Worm (Caenorhabditis elegans) whole organism, L4 larva: Measurements from ENCODE around the gene ttll-4.

Experiments used
- D1046.2 ChIP-seq: fragments of 200-800 bp; sonication (Bioruptor generic); IDR thresholded peaks from 2 replicates; pipeline ENCODE4 v1.3.6; 2022; ENCODE audit warnings: missing genetic modification characterization, missing compliant biosample characterization
- F44E2.7 ChIP-seq: fragments of 200-800 bp; sonication (Bioruptor generic); IDR thresholded peaks from 2 replicates; pipeline ENCODE4 v2.1.2; 2022; ENCODE audit warnings: missing genetic modification characterization, missing compliant biosample characterization
- F49E8.2 ChIP-seq: sonication (generic microtip); optimal IDR thresholded peaks from 2 replicates; lab custom pipeline; 2016; ENCODE audit warnings: missing compliant biosample characterization, mild to moderate bottlenecking, missing genetic modification characterization, borderline replicate concordance
- Y48G9A.11 ChIP-seq: fragments of 200-800 bp; sonication (Bioruptor generic); IDR thresholded peaks from 2 replicates; pipeline ENCODE4 v1.3.6; 2022; ENCODE audit warnings: missing genetic modification reagents, missing genetic modification characterization, missing compliant biosample characterization
- ZK546.5 ChIP-seq, 2 experiments: sonication (generic microtip); optimal IDR thresholded peaks; 2 replicates each; lab custom pipeline; 2017; ENCODE audit warnings: missing biosample characterization in 2 of 2, missing genetic modification characterization in 2 of 2
- aha-1 ChIP-seq: fragments of 150-350 bp; peaks from one replicate; lab custom pipeline; 2014; ENCODE audit warnings: missing biosample characterization, missing genetic modification characterization
- arid-1 ChIP-seq: fragments of 200-800 bp; sonication (Bioruptor generic); conservative IDR thresholded peaks from 2 replicates; pipeline ENCODE4 v1.3.6; 2022; ENCODE audit warnings: missing genetic modification reagents, missing genetic modification characterization, missing compliant biosample characterization
- attf-4 ChIP-seq: sonication (generic microtip); optimal IDR thresholded peaks from 3 replicates; lab custom pipeline; 2017; ENCODE audit warnings: missing biosample characterization, missing genetic modification characterization
- ctbp-1 ChIP-seq: fragments of 200-800 bp; sonication (Bioruptor generic); IDR thresholded peaks from 2 replicates; pipeline ENCODE4 v1.3.6; 2022; ENCODE audit warnings: missing genetic modification reagents, missing genetic modification characterization, missing compliant biosample characterization
- daf-12 ChIP-seq: fragments of 150-350 bp; optimal IDR thresholded peaks from 2 replicates; lab custom pipeline; 2014; ENCODE audit warnings: missing biosample characterization, missing genetic modification reagents, missing genetic modification characterization
- daf-16 ChIP-seq, 3 experiments: sonication (generic microtip); optimal IDR thresholded peaks; 2 replicates each; lab custom pipeline; 2016 to 2017; ENCODE audit warnings: missing genetic modification characterization in 3 of 3, missing genetic modification reagents in 3 of 3, mild to moderate bottlenecking in 2 of 3, missing compliant biosample characterization in 2 of 3, missing biosample characterization in 1 of 3, moderate library complexity in 1 of 3
- dmd-8 ChIP-seq: fragments of 200-800 bp; sonication (Bioruptor generic); IDR thresholded peaks from 2 replicates; pipeline ENCODE4 v1.3.6; 2022; ENCODE audit warnings: missing genetic modification characterization, missing compliant biosample characterization
- dmd-9 ChIP-seq: fragments of 200-800 bp; sonication (Bioruptor generic); IDR thresholded peaks from 2 replicates; pipeline ENCODE4 v1.3.6; 2022; ENCODE audit warnings: missing genetic modification reagents, missing genetic modification characterization, missing compliant biosample characterization
- egl-27 ChIP-seq: sonication (generic microtip); optimal IDR thresholded peaks from 3 replicates; lab custom pipeline; 2017; ENCODE audit warnings: missing biosample characterization, missing genetic modification reagents, missing genetic modification characterization
- fkh-10 ChIP-seq: fragments of 150-350 bp; optimal IDR thresholded peaks from 2 replicates; lab custom pipeline; 2014; ENCODE audit warnings: missing biosample characterization, missing genetic modification reagents, missing genetic modification characterization
- hif-1 ChIP-seq, 2 experiments: sonication (generic microtip); optimal IDR thresholded peaks; 2 replicates each; lab custom pipeline; 2016 to 2017; ENCODE audit warnings: missing compliant biosample characterization in 2 of 2, missing genetic modification characterization in 2 of 2, missing genetic modification reagents in 2 of 2, missing genotype in 2 of 2, mild to moderate bottlenecking in 1 of 2
- hmg-1.1 ChIP-seq: fragments of 200-800 bp; sonication (Bioruptor generic); IDR thresholded peaks from 2 replicates; pipeline ENCODE4 v1.3.6; 2022; ENCODE audit warnings: missing genetic modification reagents, missing genetic modification characterization, missing compliant biosample characterization
- lim-7 ChIP-seq: fragments of 200-800 bp; sonication (Bioruptor generic); IDR thresholded peaks from 2 replicates; pipeline ENCODE4 v1.3.6; 2022; ENCODE audit warnings: missing genetic modification characterization, missing compliant biosample characterization
- lin-29 ChIP-seq: fragments of 200-800 bp; sonication (Bioruptor generic); IDR thresholded peaks from 2 replicates; pipeline ENCODE4 v1.3.6; 2022; ENCODE audit warnings: missing genetic modification reagents, missing genetic modification characterization, missing compliant biosample characterization
- lin-38 ChIP-seq: fragments of 200-800 bp; sonication (Bioruptor generic); IDR thresholded peaks from 2 replicates; pipeline ENCODE4 v1.3.6; 2022; ENCODE audit warnings: missing genetic modification reagents, missing genetic modification characterization, missing compliant biosample characterization
- lin-39 ChIP-seq: fragments of 150-350 bp; optimal IDR thresholded peaks from 2 replicates; lab custom pipeline; 2014; ENCODE audit warnings: missing biosample characterization, missing genetic modification reagents, missing genetic modification characterization
- lir-3 ChIP-seq: sonication (generic microtip); optimal IDR thresholded peaks from 2 replicates; lab custom pipeline; 2016; ENCODE audit warnings: mild to moderate bottlenecking, missing genetic modification characterization, missing compliant biosample characterization
- lsy-2 ChIP-seq, 2 experiments: fragments of 150-350 bp in 1 of 2; sonication (generic microtip) in 1 of 2; optimal IDR thresholded peaks; 2 replicates each; lab custom pipeline; 2014 to 2017; ENCODE audit warnings: missing biosample characterization in 2 of 2, missing genetic modification characterization in 2 of 2
- madf-5 ChIP-seq, 2 experiments: fragments of 200-800 bp; sonication (Bioruptor generic); IDR thresholded peaks; 2 replicates each; pipeline ENCODE4 v1.3.6; 2022; ENCODE audit warnings: missing compliant biosample characterization in 2 of 2, missing genetic modification characterization in 2 of 2
- mdl-1 ChIP-seq, 2 experiments: fragments of 150-350 bp in 1 of 2; sonication (generic microtip) in 1 of 2; optimal IDR thresholded peaks; 2 replicates each; lab custom pipeline; 2014 to 2017; ENCODE audit warnings: missing biosample characterization in 2 of 2, missing genetic modification characterization in 2 of 2
- mdt-29 ChIP-seq: fragments of 200-800 bp; sonication (Bioruptor generic); IDR thresholded peaks from 2 replicates; pipeline ENCODE4 v1.3.6; 2022; ENCODE audit warnings: missing genetic modification reagents, missing genetic modification characterization, missing compliant biosample characterization
- mep-1 ChIP-seq: fragments of 150-350 bp; sonication (generic microtip); optimal IDR thresholded peaks from 3 replicates; lab custom pipeline; 2014; ENCODE audit warnings: missing biosample characterization, missing genetic modification characterization
- mxl-3 ChIP-seq: fragments of 200-800 bp; sonication (Bioruptor generic); optimal IDR thresholded peaks from 2 replicates; lab custom pipeline; 2018; ENCODE audit warnings: mild to moderate bottlenecking, missing genetic modification characterization, missing compliant biosample characterization
- nhr-102 ChIP-seq: sonication (generic microtip); optimal IDR thresholded peaks from 2 replicates; lab custom pipeline; 2016; ENCODE audit warnings: mild to moderate bottlenecking, missing genetic modification characterization, moderate library complexity, missing compliant biosample characterization
- nhr-11 ChIP-seq: fragments of 150-350 bp; optimal IDR thresholded peaks from 2 replicates; lab custom pipeline; 2014; ENCODE audit warnings: missing biosample characterization, missing genetic modification characterization
- nhr-237 ChIP-seq: sonication (generic microtip); optimal IDR thresholded peaks from 2 replicates; lab custom pipeline; 2017; ENCODE audit warnings: missing biosample characterization, missing genetic modification characterization
- nhr-25 ChIP-seq: sonication (generic microtip); optimal IDR thresholded peaks from 2 replicates; lab custom pipeline; 2017; ENCODE audit warnings: missing genetic modification characterization, mild to moderate bottlenecking, missing compliant biosample characterization, antibody characterized with exemption, moderate library complexity, borderline replicate concordance; ENCODE audit not compliant: insufficient read depth
- nhr-42 ChIP-seq: fragments of 200-800 bp; sonication (Bioruptor generic); IDR thresholded peaks from 2 replicates; pipeline ENCODE4 v1.3.6; 2022; ENCODE audit warnings: missing genetic modification characterization, missing compliant biosample characterization
- nhr-6 ChIP-seq: fragments of 150-350 bp; optimal IDR thresholded peaks from 2 replicates; lab custom pipeline; 2014; ENCODE audit warnings: missing biosample characterization, missing genetic modification characterization
- nhr-76 ChIP-seq: fragments of 150-350 bp; optimal IDR thresholded peaks from 2 replicates; lab custom pipeline; 2014; ENCODE audit warnings: missing biosample characterization, missing genetic modification characterization
- nhr-77 ChIP-seq: fragments of 150-350 bp; optimal IDR thresholded peaks from 2 replicates; lab custom pipeline; 2014; ENCODE audit warnings: missing biosample characterization, missing genetic modification characterization
- pha-4 ChIP-seq, 2 experiments: fragments of 150-350 bp in 1 of 2; fragments of 200-800 bp in 1 of 2; sonication (Bioruptor generic) in 1 of 2; IDR thresholded peaks in 1 of 2; optimal IDR thresholded peaks in 1 of 2; 2 replicates each; pipeline versions ENCODE4 v1.3.6 to Lab custom; 2014 to 2022; ENCODE audit warnings: missing genetic modification characterization in 2 of 2, missing genetic modification reagents in 2 of 2, missing biosample characterization in 1 of 2, missing compliant biosample characterization in 1 of 2
- pqm-1 ChIP-seq: sonication (generic microtip); optimal IDR thresholded peaks from 2 replicates; lab custom pipeline; 2017; ENCODE audit warnings: missing biosample characterization, missing genetic modification characterization
- saeg-2 ChIP-seq: fragments of 200-800 bp; sonication (Bioruptor generic); IDR thresholded peaks from 2 replicates; pipeline ENCODE4 v1.3.6; 2022; ENCODE audit warnings: missing genetic modification reagents, missing genetic modification characterization, missing compliant biosample characterization
- spr-1 ChIP-seq: sonication (generic microtip); optimal IDR thresholded peaks from 2 replicates; lab custom pipeline; 2016; ENCODE audit warnings: mild to moderate bottlenecking, missing genetic modification characterization, missing compliant biosample characterization
- tra-1 ChIP-seq: fragments of 200-800 bp; sonication (Bioruptor generic); IDR thresholded peaks from 2 replicates; pipeline ENCODE4 v1.3.6; 2022; ENCODE audit warnings: missing genetic modification reagents, missing genetic modification characterization, missing compliant biosample characterization
- unc-62 ChIP-seq, 3 experiments: fragments of 150-350 bp in 1 of 3; sonication (generic microtip); optimal IDR thresholded peaks in 2 of 3; peaks in 1 of 3; 1 replicate in 1 of 3; 2 replicates in 2 of 3; lab custom pipeline; 2014 to 2017; ENCODE audit warnings: missing biosample characterization in 3 of 3, missing genetic modification characterization in 3 of 3, missing genetic modification reagents in 3 of 3, missing genotype in 1 of 3
- zfp-2 ChIP-seq: sonication (generic microtip); optimal IDR thresholded peaks from 2 replicates; lab custom pipeline; 2016; ENCODE audit warnings: mild to moderate bottlenecking, missing genetic modification characterization, missing compliant biosample characterization
- zip-11 ChIP-seq: fragments of 200-800 bp; sonication (Bioruptor generic); IDR thresholded peaks from 2 replicates; pipeline ENCODE4 v1.3.6; 2022; ENCODE audit warnings: missing genetic modification characterization, missing compliant biosample characterization

ttll-4 gene

DNA sequence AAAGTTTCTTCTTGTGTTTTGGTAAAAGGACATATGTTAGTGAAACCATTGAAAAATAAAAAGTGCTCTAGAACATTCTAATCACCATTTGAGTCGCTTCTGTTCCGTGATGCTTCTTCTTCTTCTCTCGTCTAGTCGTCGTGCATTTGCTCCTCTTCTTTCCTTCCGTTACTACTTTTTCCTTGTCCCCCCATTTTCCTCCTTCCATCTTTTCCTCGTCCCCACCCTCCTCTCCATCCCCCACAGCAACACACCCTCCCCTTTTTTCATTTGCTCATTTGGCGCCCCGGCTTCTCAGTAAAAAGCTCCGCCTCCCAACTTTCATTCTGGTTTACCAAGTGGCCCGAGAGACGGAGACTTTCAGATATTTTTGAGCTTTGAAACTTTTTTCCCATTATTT, 27.7 kb downstream of the ttll-4 start (continued):
- TF ChIP-seq lin-38 (GFP tag; lab: Robert Waterston, UW) = no peak
- no peak for TF ChIP-seq nhr-42 (GFP tag; lab: Robert Waterston, UW)
- no peak for TF ChIP-seq nhr-6 (tag; lab: Kevin White, UChicago)
- no peak for TF ChIP-seq nhr-76 (tag; lab: Kevin White, UChicago)
- TF ChIP-seq Y48G9A.11 (GFP tag; lab: Robert Waterston, UW) = no peak
- no peak for TF ChIP-seq daf-16 (GFP tag; optimal IDR thresholded peaks at IDR 0.05; lab: Kevin White, UChicago)
- no peak for TF ChIP-seq daf-16 (tag; optimal IDR thresholded peaks at IDR 0.05; lab: Kevin White, UChicago)
- no peak for TF ChIP-seq D1046.2 (GFP tag; lab: Robert Waterston, UW)
- peak; percentile 86 for TF ChIP-seq ctbp-1 (GFP tag; lab: Robert Waterston, UW)
- TF ChIP-seq mxl-3 (GFP tag; lab: Kevin White, UChicago) = no peak
- TF ChIP-seq madf-5 (GFP tag; IDR thresholded peaks at IDR 0.05; lab: Robert Waterston, UW) = no peak
- TF ChIP-seq unc-62 (GFP tag; optimal IDR thresholded peaks at IDR 0.05 in 1 of 2; lab: Kevin White, UChicago) = no peak
- TF ChIP-seq unc-62 (tag; optimal IDR thresholded peaks at IDR 0.05; lab: Kevin White, UChicago) = no peak
- TF ChIP-seq pha-4 (GFP tag; IDR thresholded peaks at IDR 0.05; lab: Robert Waterston, UW) = no peak
- TF ChIP-seq pha-4 (tag; optimal IDR thresholded peaks at IDR 0.05; lab: Kevin White, UChicago) = no peak
- no peak for TF ChIP-seq nhr-77
- TF ChIP-seq lir-3 = no peak
- no peak for TF ChIP-seq F49E8.2
- peak; percentile 50; the same call in 1 of the 2 replicates for TF ChIP-seq hmg-1.1 (GFP tag; lab: Robert Waterston, UW)
- no peak for TF ChIP-seq nhr-102 (tag; lab: Kevin White, UChicago)
- TF ChIP-seq hif-1 (tag; optimal IDR thresholded peaks at IDR 0.05; lab: Kevin White, UChicago) = peak in 1 of 2 experiments; percentile 7
- TF ChIP-seq mdl-1 (tag; optimal IDR thresholded peaks at IDR 0.05; lab: Kevin White, UChicago) = peak in 1 of 2 experiments; percentile 7
- no peak for TF ChIP-seq spr-1 (tag; lab: Kevin White, UChicago)
- TF ChIP-seq dmd-9 (GFP tag; lab: Robert Waterston, UW) = no peak
- TF ChIP-seq mdt-29 = no peak
- TF ChIP-seq mep-1 = peak; percentile 42
- no peak; the same call in 1 of the 2 replicates for TF ChIP-seq arid-1
- no peak for TF ChIP-seq lim-7 (GFP tag; lab: Robert Waterston, UW)
- TF ChIP-seq dmd-8 = no peak
- TF ChIP-seq tra-1 = no peak
- no peak for TF ChIP-seq nhr-237
- TF ChIP-seq lin-39 (tag; lab: Kevin White, UChicago) = no peak
- no peak for TF ChIP-seq zfp-2 (tag; lab: Kevin White, UChicago)
- no peak for TF ChIP-seq saeg-2 (GFP tag; lab: Robert Waterston, UW)
- TF ChIP-seq nhr-11 (tag; lab: Kevin White, UChicago) = no peak
- TF ChIP-seq pqm-1 (tag; lab: Kevin White, UChicago) = no peak
- TF ChIP-seq aha-1 (tag; lab: Kevin White, UChicago) = peak; percentile 11
- TF ChIP-seq zip-11 (GFP tag; lab: Robert Waterston, UW) = no peak
- TF ChIP-seq lsy-2 (tag; optimal IDR thresholded peaks at IDR 0.05; lab: Kevin White, UChicago) = peak; percentile 8 to 64
- TF ChIP-seq F44E2.7 = no peak
- no peak for TF ChIP-seq ZK546.5 (tag; optimal IDR thresholded peaks at IDR 0.05; lab: Kevin White, UChicago)
- no peak for TF ChIP-seq attf-4 (tag; lab: Kevin White, UChicago)
- TF ChIP-seq lin-29 (GFP tag; lab: Robert Waterston, UW) = no peak
- TF ChIP-seq fkh-10 (GFP tag; lab: Kevin White, UChicago) = peak; percentile 52
- TF ChIP-seq daf-12 (tag; lab: Kevin White, UChicago) = no peak
- TF ChIP-seq egl-27 (tag; lab: Kevin White, UChicago) = no peak
- no peak for TF ChIP-seq nhr-25 (tag; lab: Kevin White, UChicago)
